Fruit fly (Drosophila melanogaster) whole organism, prepupa: ENCODE results near the gene Dscam3.

ENCODE experiments used
- Blimp-1 ChIP-seq: fragments of 200-800 bp; sonication (Bioruptor generic); optimal IDR thresholded peaks from 3 replicates; lab custom pipeline; 2017; ENCODE audit warnings: missing biosample characterization, missing genetic modification characterization, mild to moderate bottlenecking, moderate library complexity, missing genetic modification reagents
- CG10631 ChIP-seq: fragments of 200-800 bp; sonication (Bioruptor generic); optimal IDR thresholded peaks from 2 replicates; lab custom pipeline; 2016; ENCODE audit warnings: missing biosample characterization, missing genetic modification characterization
- CG10669 ChIP-seq: fragments of 200-800 bp; sonication (Bioruptor generic); optimal IDR thresholded peaks from 3 replicates; lab custom pipeline; 2018; ENCODE audit warnings: missing biosample characterization, mild to moderate bottlenecking, missing genetic modification characterization, moderate library complexity
- CG11294 ChIP-seq: fragments of 200-800 bp; sonication (Bioruptor generic); IDR thresholded peaks from 2 replicates; pipeline ENCODE4 v1.3.6; 2022; ENCODE audit warnings: missing biosample characterization, missing genetic modification characterization
- CG11762 ChIP-seq: fragments of 200-800 bp; sonication (Bioruptor generic); optimal IDR thresholded peaks from 3 replicates; lab custom pipeline; 2016; ENCODE audit warnings: missing biosample characterization, missing genetic modification characterization; ENCODE audit not compliant: insufficient read depth
- CG11902 ChIP-seq: fragments of 200-800 bp; sonication (Bioruptor generic); optimal IDR thresholded peaks from 3 replicates; lab custom pipeline; 2016; ENCODE audit warnings: missing biosample characterization, missing genetic modification characterization
- CG16779 ChIP-seq: fragments of 200-800 bp; sonication (Bioruptor generic); optimal IDR thresholded peaks from 3 replicates; lab custom pipeline; 2017; ENCODE audit warnings: missing biosample characterization, mild to moderate bottlenecking, missing genetic modification characterization
- CG3032 ChIP-seq: fragments of 200-800 bp; optimal IDR thresholded peaks from 2 replicates; lab custom pipeline; 2019; ENCODE audit warnings: missing biosample characterization, mild to moderate bottlenecking, missing genetic modification characterization, moderate library complexity
- CG31627 ChIP-seq: fragments of 200-800 bp; sonication (Bioruptor generic); optimal IDR thresholded peaks from 3 replicates; lab custom pipeline; 2016; ENCODE audit warnings: missing biosample characterization, missing genetic modification characterization
- CG32006 ChIP-seq: fragments of 200-800 bp; sonication (Bioruptor generic); optimal IDR thresholded peaks from 3 replicates; lab custom pipeline; 2017; ENCODE audit warnings: missing biosample characterization, mild to moderate bottlenecking, missing genetic modification characterization
- CG6163 ChIP-seq: fragments of 200-800 bp; sonication (Bioruptor generic); IDR thresholded peaks from 3 replicates; pipeline ENCODE4 v1.3.6; 2022; ENCODE audit warnings: missing biosample characterization, missing genetic modification characterization
- CG6276 ChIP-seq: fragments of 200-800 bp; sonication (Bioruptor generic); optimal IDR thresholded peaks from 2 replicates; lab custom pipeline; 2017; ENCODE audit warnings: missing biosample characterization, mild to moderate bottlenecking, missing genetic modification characterization
- CG6792 ChIP-seq: fragments of 200-800 bp; sonication (Bioruptor generic); optimal IDR thresholded peaks from 3 replicates; lab custom pipeline; 2016; ENCODE audit warnings: missing biosample characterization, missing genetic modification characterization
- CG6808 ChIP-seq: fragments of 200-800 bp; sonication (Bioruptor generic); optimal IDR thresholded peaks from 3 replicates; lab custom pipeline; 2017; ENCODE audit warnings: missing biosample characterization, missing genetic modification characterization, mild to moderate bottlenecking, moderate library complexity, missing genetic modification reagents
- CG6854 ChIP-seq: fragments of 200-800 bp; sonication (Bioruptor generic); optimal IDR thresholded peaks from 2 replicates; lab custom pipeline; 2017; ENCODE audit warnings: missing biosample characterization, mild to moderate bottlenecking, missing genetic modification characterization
- CG8119 ChIP-seq: fragments of 200-800 bp; sonication (Bioruptor generic); IDR thresholded peaks from 3 replicates; pipeline ENCODE4 v1.3.6; 2022; ENCODE audit warnings: missing biosample characterization, missing genetic modification characterization
- CG8319 ChIP-seq: fragments of 200-800 bp; sonication (Bioruptor generic); optimal IDR thresholded peaks from 3 replicates; lab custom pipeline; 2016; ENCODE audit warnings: missing biosample characterization, missing genetic modification characterization
- Eip75B ChIP-seq: fragments of 200-800 bp; sonication (Bioruptor generic); optimal IDR thresholded peaks from 3 replicates; lab custom pipeline; 2016; ENCODE audit warnings: missing biosample characterization, missing genetic modification characterization
- Eip78C ChIP-seq: fragments of 200-800 bp; sonication (Bioruptor generic); peaks from one replicate; lab custom pipeline; 2016; ENCODE audit warnings: missing biosample characterization, missing genetic modification characterization
- Eip93F ChIP-seq: fragments of 200-800 bp; sonication (Bioruptor generic); optimal IDR thresholded peaks from 2 replicates; lab custom pipeline; 2016; ENCODE audit warnings: missing biosample characterization, mild to moderate bottlenecking, missing genetic modification characterization
- Ets21C ChIP-seq: fragments of 200-800 bp; sonication (Bioruptor generic); optimal IDR thresholded peaks from 3 replicates; lab custom pipeline; 2016; ENCODE audit warnings: missing biosample characterization, missing genetic modification characterization
- Ets96B ChIP-seq: fragments of 200-800 bp; optimal IDR thresholded peaks from 2 replicates; lab custom pipeline; 2019; ENCODE audit warnings: missing biosample characterization, mild to moderate bottlenecking, missing genetic modification characterization, moderate library complexity
- Gug ChIP-seq: fragments of 200-800 bp; sonication (Bioruptor generic); IDR thresholded peaks from 2 replicates; pipeline ENCODE4 v1.3.6; 2022; ENCODE audit warnings: missing biosample characterization, missing genetic modification characterization
- Hr38 ChIP-seq: sonication (Bioruptor generic); optimal IDR thresholded peaks from 2 replicates; lab custom pipeline; 2016; ENCODE audit warnings: missing biosample characterization, missing genetic modification characterization
- Hr39 ChIP-seq: fragments of 200-800 bp; sonication (Bioruptor generic); optimal IDR thresholded peaks from 2 replicates; lab custom pipeline; 2016; ENCODE audit warnings: missing biosample characterization, missing genetic modification characterization
- Hr4 ChIP-seq: fragments of 200-800 bp; sonication (Bioruptor generic); optimal IDR thresholded peaks from 3 replicates; lab custom pipeline; 2016; ENCODE audit warnings: missing biosample characterization, missing genetic modification characterization
- OdsH ChIP-seq: fragments of 200-800 bp; sonication (Bioruptor generic); optimal IDR thresholded peaks from 3 replicates; lab custom pipeline; 2016; ENCODE audit warnings: missing biosample characterization, missing genetic modification characterization
- Sox102F ChIP-seq: fragments of 200-800 bp; sonication (Bioruptor generic); optimal IDR thresholded peaks from 2 replicates; lab custom pipeline; 2016; ENCODE audit warnings: missing biosample characterization, mild to moderate bottlenecking, missing genetic modification characterization
- Sox14 ChIP-seq: fragments of 200-800 bp; sonication (Bioruptor generic); optimal IDR thresholded peaks from 3 replicates; lab custom pipeline; 2016; ENCODE audit warnings: missing biosample characterization, missing genetic modification characterization
- Sox15 ChIP-seq: fragments of 200-800 bp; sonication (Bioruptor generic); optimal IDR thresholded peaks from 3 replicates; lab custom pipeline; 2016; ENCODE audit warnings: missing biosample characterization, missing genetic modification characterization
- achi ChIP-seq: fragments of 200-800 bp; sonication (Bioruptor generic); optimal IDR thresholded peaks from 3 replicates; lab custom pipeline; 2016; ENCODE audit warnings: missing biosample characterization, missing genetic modification characterization
- acj6 ChIP-seq: fragments of 200-800 bp; sonication (Bioruptor generic); optimal IDR thresholded peaks from 3 replicates; lab custom pipeline; 2016; ENCODE audit warnings: missing biosample characterization, missing genetic modification characterization
- cyc ChIP-seq: fragments of 200-800 bp; sonication (Bioruptor generic); optimal IDR thresholded peaks from 3 replicates; lab custom pipeline; 2016; ENCODE audit warnings: missing biosample characterization, missing genetic modification characterization
- dac ChIP-seq: fragments of 200-800 bp; sonication (Bioruptor generic); optimal IDR thresholded peaks from 2 replicates; lab custom pipeline; 2017; ENCODE audit warnings: missing biosample characterization, mild to moderate bottlenecking, missing genetic modification characterization
- dsx ChIP-seq: fragments of 200-800 bp; optimal IDR thresholded peaks from 3 replicates; lab custom pipeline; 2019; ENCODE audit warnings: missing biosample characterization, mild to moderate bottlenecking, missing genetic modification characterization, moderate library complexity; ENCODE audit not compliant: poor library complexity, severe bottlenecking
- eg ChIP-seq: fragments of 200-800 bp; sonication (Bioruptor generic); IDR thresholded peaks from 3 replicates; pipeline ENCODE4 v1.3.6; 2022; ENCODE audit warnings: missing biosample characterization, missing genetic modification characterization
- esn ChIP-seq: fragments of 200-800 bp; sonication (Bioruptor generic); optimal IDR thresholded peaks from 2 replicates; lab custom pipeline; 2016; ENCODE audit warnings: missing biosample characterization, mild to moderate bottlenecking, missing genetic modification characterization, moderate library complexity
- fd59A ChIP-seq: fragments of 200-800 bp; sonication (Bioruptor generic); optimal IDR thresholded peaks from 2 replicates; lab custom pipeline; 2017; ENCODE audit warnings: missing biosample characterization, mild to moderate bottlenecking, missing genetic modification characterization, missing genetic modification reagents
- fd85E ChIP-seq: fragments of 200-800 bp; sonication (Bioruptor generic); optimal IDR thresholded peaks from 3 replicates; lab custom pipeline; 2016; ENCODE audit warnings: missing biosample characterization, missing genetic modification characterization
- fkh ChIP-seq: fragments of 200-800 bp; sonication (Bioruptor generic); optimal IDR thresholded peaks from 3 replicates; lab custom pipeline; 2017; ENCODE audit warnings: missing biosample characterization, mild to moderate bottlenecking, missing genetic modification characterization, moderate library complexity
- lz ChIP-seq: fragments of 200-800 bp; sonication (Bioruptor generic); optimal IDR thresholded peaks from 3 replicates; lab custom pipeline; 2016; ENCODE audit warnings: missing biosample characterization, missing genetic modification characterization
- net ChIP-seq: fragments of 200-800 bp; sonication (Bioruptor generic); optimal IDR thresholded peaks from 3 replicates; lab custom pipeline; 2016; ENCODE audit warnings: missing biosample characterization, missing genetic modification characterization
- pdm3 ChIP-seq: fragments of 200-800 bp; sonication (Bioruptor generic); optimal IDR thresholded peaks from 3 replicates; lab custom pipeline; 2016; ENCODE audit warnings: missing biosample characterization, missing genetic modification characterization
- salr ChIP-seq, 2 experiments: fragments of 200-800 bp; sonication (Bioruptor generic); optimal IDR thresholded peaks; 3 replicates each; lab custom pipeline; 2016 to 2018; ENCODE audit warnings: missing biosample characterization in 2 of 2, missing genetic modification characterization in 2 of 2, mild to moderate bottlenecking in 1 of 2
- spab ChIP-seq: fragments of 200-800 bp; sonication (Bioruptor generic); optimal IDR thresholded peaks from 2 replicates; lab custom pipeline; 2017; ENCODE audit warnings: missing biosample characterization, mild to moderate bottlenecking, missing genetic modification characterization, missing genetic modification reagents
- svp ChIP-seq: fragments of 200-800 bp; sonication (Bioruptor generic); peaks from one replicate; lab custom pipeline; 2016; ENCODE audit warnings: missing biosample characterization, missing genetic modification characterization
- vri ChIP-seq: fragments of 200-800 bp; sonication (Bioruptor generic); optimal IDR thresholded peaks from 3 replicates; lab custom pipeline; 2016; ENCODE audit warnings: missing biosample characterization, mild to moderate bottlenecking, missing genetic modification characterization

Dscam3 gene

dm6 chr3R:17501108-17501507 is 4.4 kb downstream of the Dscam3 start (continued):
- peak; percentile 59 for TF ChIP-seq Sox102F (GFP tag; lab: Kevin White, UChicago)
- peak; percentile 64 for TF ChIP-seq CG31627
- TF ChIP-seq acj6 (GFP tag; lab: Kevin White, UChicago) = peak; percentile 66
- peak; percentile 54 for TF ChIP-seq Ets21C (GFP tag; lab: Kevin White, UChicago)
- TF ChIP-seq Hr39 (GFP tag; lab: Kevin White, UChicago) = peak; percentile 62
- peak; percentile 88 for TF ChIP-seq Eip78C (GFP tag; lab: Kevin White, UChicago)
- TF ChIP-seq Hr38 (GFP tag; lab: Kevin White, UChicago) = no peak
- TF ChIP-seq OdsH = peak; percentile 63

dm6 chr3R:17492071-17492470 is 13.4 kb downstream of the Dscam3 start:
- peak; percentile 24 for TF ChIP-seq svp (GFP tag; lab: Kevin White, UChicago)
- TF ChIP-seq OdsH = no peak
- no peak for TF ChIP-seq CG8119 (GFP tag; lab: Robert Waterston, UW)
- no peak for TF ChIP-seq CG8319 (GFP tag; lab: Kevin White, UChicago)

dm6 chr3R:17481262-17481661 is 24.2 kb downstream of the Dscam3 start:
- TF ChIP-seq CG8119 (GFP tag; lab: Robert Waterston, UW) (peak; percentile 34; the same call in 1 of the 3 replicates), fd59A (no peak), eg (GFP tag; lab: Robert Waterston, UW) (0 out of 3 replicates have a peak, but pooled peaks have one; percentile 16), Hr4 (GFP tag; lab: Kevin White, UChicago) (peak; percentile 0), Eip78C (GFP tag; lab: Kevin White, UChicago) (peak; percentile 66), fkh (GFP tag; lab: Kevin White, UChicago) (no peak), CG6163 (GFP tag; lab: Robert Waterston, UW) (0 out of 3 replicates have a peak, but pooled peaks have one; percentile 42), Sox14 (GFP tag; lab: Kevin White, UChicago) (no peak), OdsH (peak; percentile 24), CG31627 (no peak), Gug (GFP tag; lab: Robert Waterston, UW) (no peak), CG32006 (GFP tag; lab: Kevin White, UChicago) (peak; percentile 35), spab (GFP tag; lab: Kevin White, UChicago) (no peak), CG8319 (GFP tag; lab: Kevin White, UChicago) (no peak), lz (GFP tag; lab: Kevin White, UChicago) (no peak), salr (GFP tag; optimal IDR thresholded peaks at IDR 0.05; lab: Kevin White, UChicago) (no peak), Sox15 (no peak), achi (no peak), Eip93F (GFP tag; lab: Kevin White, UChicago) (no peak), Ets96B (tag; lab: Kevin White, UChicago) (peak; percentile 26), CG11294 (no peak), CG6792 (GFP tag; lab: Kevin White, UChicago) (no peak), Hr39 (GFP tag; lab: Kevin White, UChicago) (no peak), vri (no peak), CG6854 (GFP tag; lab: Kevin White, UChicago) (no peak), fd85E (GFP tag; lab: Kevin White, UChicago) (no peak), Blimp-1 (no peak), CG10631 (peak; percentile 4), CG6808 (no peak), CG16779 (tag; lab: Kevin White, UChicago) (no peak), CG11902 (GFP tag; lab: Kevin White, UChicago) (no peak), pdm3 (GFP tag; lab: Kevin White, UChicago) (no peak), cyc (GFP tag; lab: Kevin White, UChicago) (no peak), dac (no peak), Ets21C (GFP tag; lab: Kevin White, UChicago) (no peak), CG3032 (no peak), CG10669 (GFP tag; lab: Kevin White, UChicago) (peak; percentile 14), CG6276 (GFP tag; lab: Kevin White, UChicago) (no peak), esn (GFP tag; lab: Kevin White, UChicago) (no peak), acj6 (GFP tag; lab: Kevin White, UChicago) (no peak), Eip75B (GFP tag; lab: Kevin White, UChicago) (no peak), dsx (peak; percentile 8), CG11762 (GFP tag; lab: Kevin White, UChicago) (no peak), net (GFP tag; lab: Kevin White, UChicago) (no peak)
